Fruit fly (Drosophila melanogaster): ENCODE measurements around the gene Gr10a.

Gene Gr10a

DNA sequence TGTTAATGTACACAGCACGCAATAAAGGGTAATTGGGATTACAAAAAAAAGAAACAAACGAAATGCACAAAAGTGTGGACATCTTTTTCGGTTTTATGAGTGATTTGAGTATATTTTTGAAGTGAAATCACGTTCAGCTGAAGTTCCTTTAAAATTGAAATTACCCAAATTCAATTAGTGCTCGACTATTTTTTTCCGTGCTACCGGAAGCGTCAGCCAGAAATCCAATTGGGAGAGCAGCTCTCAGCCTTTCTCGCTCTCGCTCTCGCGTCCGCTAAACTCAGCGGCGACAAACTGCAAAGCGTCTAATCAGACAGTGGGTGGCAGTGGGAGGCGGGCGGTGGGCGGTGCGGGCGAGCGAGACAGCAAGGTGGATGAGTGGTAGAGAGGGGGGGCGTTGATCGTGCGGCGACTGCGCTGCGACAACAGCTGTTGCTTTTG is 6.1 kb upstream of the Gr10a start (continued):
- TF ChIP-seq Med (GFP tag), result peak; percentile 99
- peak; percentile 81 for TF ChIP-seq run (tag; optimal IDR thresholded peaks at IDR 0.05)
- TF ChIP-seq CG4854 (GFP tag; optimal IDR thresholded peaks at IDR 0.05), result peak; percentile 89
- TF ChIP-seq ken (GFP tag; IDR thresholded peaks at IDR 0.05), result peak; percentile 70; the same call in 2 of the 3 replicates
- peak; percentile 41; the same call in 1 of the 3 replicates for TF ChIP-seq croc (GFP tag; conservative IDR thresholded peaks at IDR 0.05)
- peak; percentile 86 for TF ChIP-seq bab2 (GFP tag; optimal IDR thresholded peaks at IDR 0.05)
- TF ChIP-seq CG31441 (GFP tag; IDR thresholded peaks at IDR 0.05), result peak; percentile 90
- no peak for TF ChIP-seq cg (GFP tag; optimal IDR thresholded peaks at IDR 0.05)
- TF ChIP-seq CG15073 (GFP tag; optimal IDR thresholded peaks at IDR 0.05), result peak; percentile 27
- TF ChIP-seq CG8290 (GFP tag; optimal IDR thresholded peaks at IDR 0.05), result peak; percentile 55
- peak in 1 of 2 experiments; percentile 87 for TF ChIP-seq CG8290 (tag; optimal IDR thresholded peaks at IDR 0.05)
- peak; percentile 92 for TF ChIP-seq BtbVII (GFP tag; optimal IDR thresholded peaks at IDR 0.05)
- peak; percentile 90 for TF ChIP-seq ERR (GFP tag; optimal IDR thresholded peaks at IDR 0.05)
- TF ChIP-seq gro (GFP tag; optimal IDR thresholded peaks at IDR 0.05), result peak; percentile 95
- 0 out of 2 replicates have a peak, but pooled peaks have one; percentile 39 for TF ChIP-seq Doc2 (GFP tag; IDR thresholded peaks at IDR 0.05)
- TF ChIP-seq HLH54F (GFP tag; optimal IDR thresholded peaks at IDR 0.05), result peak; percentile 91
- peak; percentile 87 for TF ChIP-seq CG12071 (GFP tag; optimal IDR thresholded peaks at IDR 0.05)
- TF ChIP-seq fd102C (GFP tag; optimal IDR thresholded peaks at IDR 0.05), result no peak
- TF ChIP-seq chif (GFP tag; optimal IDR thresholded peaks at IDR 0.05), result peak; percentile 83 to 91
- peak; percentile 75; the same call in 1 of the 2 replicates for TF ChIP-seq CG14667 (GFP tag; IDR thresholded peaks at IDR 0.05)
- peak; percentile 80 for TF ChIP-seq klu (GFP tag; IDR thresholded peaks at IDR 0.05)
- TF ChIP-seq btn (GFP tag; optimal IDR thresholded peaks at IDR 0.05), result peak; percentile 79
- peak; percentile 93 for TF ChIP-seq CHES-1-like (GFP tag; optimal IDR thresholded peaks at IDR 0.05)
- TF ChIP-seq CG10267 (tag; optimal IDR thresholded peaks at IDR 0.05), result peak; percentile 73
- peak; percentile 85 for TF ChIP-seq CG17612 (GFP tag; IDR thresholded peaks at IDR 0.05)
- TF ChIP-seq CG10274 (GFP tag; optimal IDR thresholded peaks at IDR 0.05), result peak; percentile 81
- peak; percentile 82 for TF ChIP-seq sd (tag; optimal IDR thresholded peaks at IDR 0.05)
- TF ChIP-seq CG3995 (GFP tag; optimal IDR thresholded peaks at IDR 0.05), result peak; percentile 58
- peak; percentile 89 for TF ChIP-seq grau (tag; optimal IDR thresholded peaks at IDR 0.05)
- peak; percentile 94 for TF ChIP-seq mam (GFP tag; optimal IDR thresholded peaks at IDR 0.05)
- TF ChIP-seq lbe (GFP tag; optimal IDR thresholded peaks at IDR 0.05), result peak; percentile 90
- peak; percentile 68 for TF ChIP-seq CG4404 (GFP tag; IDR thresholded peaks at IDR 0.05)
- peak; percentile 18 for TF ChIP-seq Hmx (GFP tag; optimal IDR thresholded peaks at IDR 0.05)
- no peak for TF ChIP-seq kni (GFP tag; optimal IDR thresholded peaks at IDR 0.05)
- TF ChIP-seq odd (GFP tag; optimal IDR thresholded peaks at IDR 0.05), result peak; percentile 85
- TF ChIP-seq Adf1 (GFP tag; IDR thresholded peaks at IDR 0.05), result peak; percentile 98
- TF ChIP-seq HLH4C (GFP tag; IDR thresholded peaks at IDR 0.05; ENCODE audit: partially characterized antibody), result no peak
- TF ChIP-seq CG2120 (GFP tag; optimal IDR thresholded peaks at IDR 0.05), result peak; percentile 95
- TF ChIP-seq zen2 (GFP tag; IDR thresholded peaks at IDR 0.05; ENCODE audit: partially characterized antibody), result no peak
- TF ChIP-seq h (optimal IDR thresholded peaks at IDR 0.05), result no peak
- peak; percentile 56 for TF ChIP-seq dmrt11E (tag; optimal IDR thresholded peaks at IDR 0.05)
- peak; percentile 74 for TF ChIP-seq B-H1 (GFP tag; IDR thresholded peaks at IDR 0.05)
- TF ChIP-seq CG2712 (tag; optimal IDR thresholded peaks at IDR 0.05), result peak; percentile 84
- TF ChIP-seq pb (GFP tag; optimal IDR thresholded peaks at IDR 0.05), result peak; percentile 90
- TF ChIP-seq hb (GFP tag; IDR thresholded peaks at IDR 0.05; ENCODE audit: partially characterized antibody), result no peak
- TF ChIP-seq Mes4 (GFP tag; optimal IDR thresholded peaks at IDR 0.05), result peak; percentile 85
- peak; percentile 89 for TF ChIP-seq CG32767 (GFP tag; IDR thresholded peaks at IDR 0.05)
- peak; percentile 85 for TF ChIP-seq CG17328 (GFP tag; IDR thresholded peaks at IDR 0.05)
- peak; percentile 77 for TF ChIP-seq D19A (tag; optimal IDR thresholded peaks at IDR 0.05)
- peak; percentile 83 for TF ChIP-seq CG11085 (GFP tag; IDR thresholded peaks at IDR 0.05)
- peak; percentile 66 for TF ChIP-seq Nf-YB (GFP tag; optimal IDR thresholded peaks at IDR 0.05)
- TF ChIP-seq bbx (GFP tag; IDR thresholded peaks at IDR 0.05; ENCODE audit: partially characterized antibody), result no peak
